Worm (Caenorhabditis elegans) whole organism, dauer: ENCODE measurements around the gene srdh-1.

Experiments used
- unc-62 ChIP-seq: sonication (generic microtip); optimal IDR thresholded peaks from 2 replicates; lab custom pipeline; 2017; ENCODE audit warnings: missing biosample characterization, missing genetic modification reagents, missing genetic modification characterization

The srdh-1 gene

ce11 chrII:8264619-8265018 is at the start of gene srdh-1:
Gene srdh-1, plus strand, starts transcription at chrII:8264661.
- TF ChIP-seq unc-62 (GFP tag; lab: Kevin White, UChicago) = no peak

ce11 chrII:8216433-8216832 is 48.0 kb upstream of the srdh-1 start, which contains the start of gene M110.3:
Gene M110.3, minus strand, starts transcription at chrII:8216616.
- TF ChIP-seq unc-62 (GFP tag; lab: Kevin White, UChicago) = no peak

- no peak for TF ChIP-seq unc-62 (GFP tag; lab: Kevin White, UChicago)
Measured at ce11 chrII:8216922-8217321, 47.5 kb upstream of the srdh-1 start, which contains the start of gene ifg-1. Gene ifg-1, plus strand, starts transcription at chrII:8217222.

ce11 chrII:8218266-8218665 is 46.2 kb upstream of the srdh-1 start:
- no peak for TF ChIP-seq unc-62 (GFP tag; lab: Kevin White, UChicago)

- no peak for TF ChIP-seq unc-62 (GFP tag; lab: Kevin White, UChicago)
Measured at ce11 chrII:8220267-8220666, 44.2 kb upstream of the srdh-1 start.

- no peak for TF ChIP-seq unc-62 (GFP tag; lab: Kevin White, UChicago)
Measured at ce11 chrII:8222309-8223065, 42.0 kb upstream of the srdh-1 start, which contains the start of gene dab-1. Gene dab-1, plus strand, starts transcription at chrII:8222386.

ce11 chrII:8223422-8223821 is 41.0 kb upstream of the srdh-1 start:
- no peak for TF ChIP-seq unc-62 (GFP tag; lab: Kevin White, UChicago)

ce11 chrII:8223945-8224344 is 40.5 kb upstream of the srdh-1 start:
- TF ChIP-seq unc-62 (GFP tag; lab: Kevin White, UChicago) = no peak

- no peak for TF ChIP-seq unc-62 (GFP tag; lab: Kevin White, UChicago)
Measured at ce11 chrII:8224623-8225022, 39.8 kb upstream of the srdh-1 start.

- no peak for TF ChIP-seq unc-62 (GFP tag; lab: Kevin White, UChicago)
Measured at ce11 chrII:8225347-8225746, 39.1 kb upstream of the srdh-1 start.

ce11 chrII:8225914-8226313 is 38.5 kb upstream of the srdh-1 start:
- TF ChIP-seq unc-62 (GFP tag; lab: Kevin White, UChicago) = no peak

ce11 chrII:8226475-8226874 is 38.0 kb upstream of the srdh-1 start:
- TF ChIP-seq unc-62 (GFP tag; lab: Kevin White, UChicago) = no peak

- TF ChIP-seq unc-62 (GFP tag; lab: Kevin White, UChicago) = no peak
Measured at ce11 chrII:8230976-8231375, 33.5 kb upstream of the srdh-1 start, which contains the start of gene M110.9. Gene M110.9, plus strand, starts transcription at chrII:8231276.

- TF ChIP-seq unc-62 (GFP tag; lab: Kevin White, UChicago) = no peak
Measured at ce11 chrII:8232489-8232888, 32.0 kb upstream of the srdh-1 start, which contains the start of gene M110.7. Gene M110.7, plus strand, starts transcription at chrII:8232789.

- TF ChIP-seq unc-62 (GFP tag; lab: Kevin White, UChicago) = no peak
Measured at ce11 chrII:8238155-8238554, 26.3 kb upstream of the srdh-1 start, which contains the start of gene nlp-5. Gene nlp-5, plus strand, starts transcription at chrII:8238455.

- no peak for TF ChIP-seq unc-62 (GFP tag; lab: Kevin White, UChicago)
Measured at ce11 chrII:8246476-8246875, 18.0 kb upstream of the srdh-1 start, which contains the start of gene F35C11.3. Gene F35C11.3, plus strand, starts transcription at chrII:8246776.

- TF ChIP-seq unc-62 (GFP tag; lab: Kevin White, UChicago) = no peak
Measured at ce11 chrII:8248745-8249144, 15.7 kb upstream of the srdh-1 start, which contains the start of the genes F35C11.2 and F35C11.4. Gene F35C11.2, minus strand, starts transcription at chrII:8248834. Gene F35C11.4, plus strand, starts transcription at chrII:8249004.
